Worm (Caenorhabditis elegans) whole organism, late embryonic: Measurements from ENCODE around the gene C55C3.73.

ENCODE experiments used
- F13H6.1 ChIP-seq: sonication (generic microtip); optimal IDR thresholded peaks from 2 replicates; lab custom pipeline; 2016; ENCODE audit warnings: missing genetic modification characterization, missing compliant biosample characterization
- K09A11.1 ChIP-seq: sonication (generic microtip); optimal IDR thresholded peaks from 2 replicates; lab custom pipeline; 2017; ENCODE audit warnings: antibody characterized with exemption, mild to moderate bottlenecking, missing genetic modification characterization, missing compliant biosample characterization; ENCODE audit not compliant: insufficient read depth
- ama-1 ChIP-seq: fragments of 150-350 bp; optimal IDR thresholded peaks from 2 replicates; lab custom pipeline; 2014
- ceh-45 ChIP-seq: fragments of 200-800 bp; sonication (Bioruptor generic); IDR thresholded peaks from 2 replicates; pipeline ENCODE4 v1.3.6; 2022; ENCODE audit warnings: missing genetic modification reagents, missing genetic modification characterization, missing compliant biosample characterization
- ets-4 ChIP-seq: sonication (generic microtip); optimal IDR thresholded peaks from 2 replicates; lab custom pipeline; 2016; ENCODE audit warnings: missing genetic modification characterization, missing compliant biosample characterization
- hlh-30 ChIP-seq: sonication (generic microtip); optimal IDR thresholded peaks from 2 replicates; lab custom pipeline; 2017; ENCODE audit warnings: antibody characterized with exemption, missing genetic modification characterization, missing compliant biosample characterization; ENCODE audit not compliant: insufficient read depth
- nhr-11 ChIP-seq: fragments of 150-350 bp; optimal IDR thresholded peaks from 2 replicates; lab custom pipeline; 2014; ENCODE audit warnings: missing biosample characterization, missing genetic modification characterization
- nhr-232 ChIP-seq: sonication (generic microtip); optimal IDR thresholded peaks from 2 replicates; lab custom pipeline; 2016; ENCODE audit warnings: missing genetic modification characterization, missing compliant biosample characterization
- sox-4 ChIP-seq: sonication (generic microtip); optimal IDR thresholded peaks from 2 replicates; lab custom pipeline; 2017; ENCODE audit warnings: mild to moderate bottlenecking, missing genetic modification characterization, inconsistent platforms, missing compliant biosample characterization
- syd-9 ChIP-seq: sonication (generic microtip); optimal IDR thresholded peaks from 2 replicates; lab custom pipeline; 2016; ENCODE audit warnings: mild to moderate bottlenecking, missing genetic modification characterization, moderate library complexity, missing compliant biosample characterization
- unc-86 ChIP-seq: sonication (generic microtip); optimal IDR thresholded peaks from 2 replicates; lab custom pipeline; 2016; ENCODE audit warnings: missing genetic modification characterization, missing compliant biosample characterization

DNA sequence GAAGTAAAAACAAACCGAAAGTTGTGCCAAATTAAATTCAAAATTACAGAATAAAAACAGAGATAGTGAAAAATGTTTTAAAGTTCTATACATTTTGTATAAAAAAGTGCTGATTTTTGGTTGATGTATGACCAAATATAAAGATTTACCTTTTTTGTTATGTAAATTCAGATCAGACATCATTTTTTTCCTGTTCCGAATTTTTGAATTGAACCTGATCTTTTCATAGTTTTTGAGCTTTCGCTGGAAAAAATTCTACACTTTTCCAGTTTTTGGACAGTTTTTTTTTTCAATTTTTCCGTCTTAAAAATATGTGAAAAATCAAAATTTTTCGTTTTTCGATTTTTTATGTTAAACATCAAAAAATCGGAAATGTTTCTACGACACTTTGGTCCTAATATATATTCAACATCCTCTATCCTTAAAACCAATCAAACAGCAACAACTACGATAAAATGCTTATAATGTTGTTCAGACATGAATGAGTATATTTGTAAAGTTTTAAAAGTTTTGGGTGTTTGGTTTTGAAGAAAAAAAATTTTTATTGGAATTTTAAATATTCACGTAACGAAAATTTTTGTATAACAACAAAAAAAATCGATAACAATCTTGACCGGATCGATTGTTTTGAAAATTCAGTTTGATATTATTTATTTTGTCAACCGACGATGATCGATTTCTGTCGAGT is 20.6 kb downstream of the C55C3.73 start, which contains the start of the genes C55C3.7 and C55C3.6:
- TF ChIP-seq ama-1 (lab: Kevin White, UChicago) (no peak), F13H6.1 (no peak), syd-9 (tag; lab: Kevin White, UChicago) (no peak), ets-4 (tag; lab: Kevin White, UChicago) (no peak), nhr-232 (no peak), hlh-30 (tag; lab: Kevin White, UChicago) (no peak), K09A11.1 (no peak), unc-86 (tag; lab: Kevin White, UChicago) (no peak), nhr-11 (tag; lab: Kevin White, UChicago) (no peak), ceh-45 (no peak), sox-4 (tag; lab: Kevin White, UChicago) (no peak)
